Fruit fly (Drosophila melanogaster): Measurements from ENCODE around the gene nol.

DNA sequence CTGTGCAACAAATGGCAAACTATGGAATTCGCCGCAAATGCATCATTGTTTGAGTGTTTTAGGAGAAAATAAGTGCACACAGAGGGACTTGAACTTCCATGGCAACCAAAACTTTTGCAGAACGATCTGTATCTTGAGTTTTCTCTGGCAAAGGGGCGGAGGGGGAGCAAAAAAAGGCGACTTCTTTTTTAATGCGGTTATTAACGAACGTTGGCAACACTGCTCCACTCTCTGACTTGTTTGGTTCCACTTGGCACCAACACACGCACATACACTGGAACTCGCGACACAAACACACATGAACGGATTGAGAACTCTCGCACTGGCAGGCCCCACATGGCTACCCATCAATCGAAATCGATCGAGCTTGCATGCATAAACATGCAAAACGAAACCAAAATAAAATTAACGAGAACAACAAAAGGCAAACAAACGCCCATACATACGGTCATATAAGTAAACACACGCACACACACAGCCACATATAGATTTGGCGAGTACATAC is 11.2 kb upstream of the nol start:
- no peak for TF ChIP-seq CG1621 (tag; optimal IDR thresholded peaks at IDR 0.05)
- no peak for TF ChIP-seq CG10669 (GFP tag; optimal IDR thresholded peaks at IDR 0.05)
- no peak for TF ChIP-seq ss (GFP tag; optimal IDR thresholded peaks at IDR 0.05)
- no peak for TF ChIP-seq CG6792 (GFP tag; optimal IDR thresholded peaks at IDR 0.05)
- no peak for TF ChIP-seq CG16779 (tag; optimal IDR thresholded peaks at IDR 0.05)
- TF ChIP-seq OdsH (GFP tag; optimal IDR thresholded peaks at IDR 0.05), result no peak
- no peak for TF ChIP-seq CG6854 (GFP tag; optimal IDR thresholded peaks at IDR 0.05)

Measured in whole organism, prepupa.